Worm (Caenorhabditis elegans): ENCODE data around the gene T19C3.6.

The T19C3.6 gene

ce11 chrIII:614447-614846 lies 16.9 kb downstream of the T19C3.6 start, which contains the start of gene T19C3.3:
Gene T19C3.3 (minus strand): TSS chrIII:614547.
- no peak for TF ChIP-seq flt-1 (GFP tag; IDR thresholded peaks at IDR 0.05)
- no peak for TF ChIP-seq aly-1 (tag; optimal IDR thresholded peaks at IDR 0.05)
- TF ChIP-seq hnd-1 (tag; optimal IDR thresholded peaks at IDR 0.05), result no peak
- no peak for TF ChIP-seq ceh-36 (tag; optimal IDR thresholded peaks at IDR 0.05)
- no peak for TF ChIP-seq scrt-1 (GFP tag; IDR thresholded peaks at IDR 0.05)
- no peak for TF ChIP-seq hmg-4 (GFP tag; optimal IDR thresholded peaks at IDR 0.05)
- no peak for TF ChIP-seq tra-4 (tag; optimal IDR thresholded peaks at IDR 0.05)
- TF ChIP-seq tbx-37 (GFP tag; conservative IDR thresholded peaks at IDR 0.05), result no peak
- TF ChIP-seq sea-1 (GFP tag; conservative IDR thresholded peaks at IDR 0.05), result no peak
- no peak for TF ChIP-seq B0310.2 (tag; optimal IDR thresholded peaks at IDR 0.05)
- TF ChIP-seq ceh-13 (GFP tag; optimal IDR thresholded peaks at IDR 0.05), result no peak
- TF ChIP-seq F13C5.2 (tag; optimal IDR thresholded peaks at IDR 0.05), result no peak

- no peak for TF ChIP-seq tra-4 (tag; optimal IDR thresholded peaks at IDR 0.05)
- TF ChIP-seq sea-1 (GFP tag; conservative IDR thresholded peaks at IDR 0.05), result no peak
- TF ChIP-seq hmg-4 (GFP tag; optimal IDR thresholded peaks at IDR 0.05), result no peak
- TF ChIP-seq ama-1 (optimal IDR thresholded peaks at IDR 0.05), result no peak
- TF ChIP-seq aly-1 (tag; optimal IDR thresholded peaks at IDR 0.05), result no peak
- TF ChIP-seq scrt-1 (GFP tag; IDR thresholded peaks at IDR 0.05), result no peak
- TF ChIP-seq ceh-36 (tag; optimal IDR thresholded peaks at IDR 0.05), result no peak
- no peak for TF ChIP-seq tbx-37 (GFP tag; conservative IDR thresholded peaks at IDR 0.05)
- TF ChIP-seq hnd-1 (tag; optimal IDR thresholded peaks at IDR 0.05), result no peak
Measured at ce11 chrIII:612759-613158, 18.6 kb downstream of the T19C3.6 start.

- TF ChIP-seq sea-1 (GFP tag; conservative IDR thresholded peaks at IDR 0.05) (no peak), hmbx-1 (tag; optimal IDR thresholded peaks at IDR 0.05) (no peak), tbx-37 (GFP tag; conservative IDR thresholded peaks at IDR 0.05) (no peak), hnd-1 (tag; optimal IDR thresholded peaks at IDR 0.05) (no peak), pes-1 (GFP tag; IDR thresholded peaks at IDR 0.05) (no peak), B0310.2 (tag; optimal IDR thresholded peaks at IDR 0.05) (no peak)
Measured at ce11 chrIII:611900-612299, 19.4 kb downstream of the T19C3.6 start.

ce11 chrIII:609549-609948 lies 21.8 kb downstream of the T19C3.6 start, which contains the start of gene best-17:
Gene best-17 (minus strand): TSS chrIII:609649.
- TF ChIP-seq F13C5.2 (tag; optimal IDR thresholded peaks at IDR 0.05) (no peak), flt-1 (GFP tag; IDR thresholded peaks at IDR 0.05) (no peak), tra-4 (tag; optimal IDR thresholded peaks at IDR 0.05) (no peak), ets-7 (tag; optimal IDR thresholded peaks at IDR 0.05) (no peak), hmbx-1 (tag; optimal IDR thresholded peaks at IDR 0.05) (no peak), B0310.2 (tag; optimal IDR thresholded peaks at IDR 0.05) (no peak), tbx-37 (GFP tag; conservative IDR thresholded peaks at IDR 0.05) (no peak)

ce11 chrIII:605415-606054 lies 25.8 kb downstream of the T19C3.6 start, which contains the start of the genes Y55B1AR.4 and ttr-7:
Gene Y55B1AR.4 (minus strand): TSS chrIII:605515.
Gene ttr-7 (plus strand): TSS chrIII:606004.
- no peak for TF ChIP-seq F13C5.2 (tag; optimal IDR thresholded peaks at IDR 0.05)
- TF ChIP-seq tra-4 (tag; optimal IDR thresholded peaks at IDR 0.05), result no peak
- TF ChIP-seq ceh-36 (tag; optimal IDR thresholded peaks at IDR 0.05), result no peak
- no peak for TF ChIP-seq tbx-11 (GFP tag; IDR thresholded peaks at IDR 0.05)
- no peak for TF ChIP-seq ets-7 (tag; optimal IDR thresholded peaks at IDR 0.05)
- no peak for TF ChIP-seq scrt-1 (GFP tag; IDR thresholded peaks at IDR 0.05)
- no peak for TF ChIP-seq hmbx-1 (tag; optimal IDR thresholded peaks at IDR 0.05)
- no peak for TF ChIP-seq sea-1 (GFP tag; conservative IDR thresholded peaks at IDR 0.05)
- no peak for TF ChIP-seq aly-1 (tag; optimal IDR thresholded peaks at IDR 0.05)
- TF ChIP-seq hmg-4 (GFP tag; optimal IDR thresholded peaks at IDR 0.05), result no peak
- TF ChIP-seq hnd-1 (tag; optimal IDR thresholded peaks at IDR 0.05), result no peak
- TF ChIP-seq ceh-13 (GFP tag; optimal IDR thresholded peaks at IDR 0.05), result no peak
- TF ChIP-seq B0310.2 (tag; optimal IDR thresholded peaks at IDR 0.05), result no peak
- no peak for TF ChIP-seq tbx-37 (GFP tag; conservative IDR thresholded peaks at IDR 0.05)
- no peak for TF ChIP-seq ama-1 (optimal IDR thresholded peaks at IDR 0.05)
- no peak for TF ChIP-seq pes-1 (GFP tag; IDR thresholded peaks at IDR 0.05)
- no peak for TF ChIP-seq flt-1 (GFP tag; IDR thresholded peaks at IDR 0.05)

- TF ChIP-seq tbx-11 (GFP tag; IDR thresholded peaks at IDR 0.05), result no peak
- TF ChIP-seq sea-1 (GFP tag; conservative IDR thresholded peaks at IDR 0.05), result no peak
- TF ChIP-seq ceh-13 (GFP tag; optimal IDR thresholded peaks at IDR 0.05), result no peak
- TF ChIP-seq tbx-37 (GFP tag; conservative IDR thresholded peaks at IDR 0.05), result no peak
- TF ChIP-seq ama-1 (optimal IDR thresholded peaks at IDR 0.05), result no peak
- TF ChIP-seq hmbx-1 (tag; optimal IDR thresholded peaks at IDR 0.05), result no peak
- no peak for TF ChIP-seq pes-1 (GFP tag; IDR thresholded peaks at IDR 0.05)
- no peak for TF ChIP-seq B0310.2 (tag; optimal IDR thresholded peaks at IDR 0.05)
- no peak for TF ChIP-seq ceh-36 (tag; optimal IDR thresholded peaks at IDR 0.05)
- no peak for TF ChIP-seq flt-1 (GFP tag; IDR thresholded peaks at IDR 0.05)
- no peak for TF ChIP-seq tra-4 (tag; optimal IDR thresholded peaks at IDR 0.05)
- TF ChIP-seq hnd-1 (tag; optimal IDR thresholded peaks at IDR 0.05), result no peak
- TF ChIP-seq F13C5.2 (tag; optimal IDR thresholded peaks at IDR 0.05), result no peak
Measured at ce11 chrIII:600316-600932, 30.9 kb downstream of the T19C3.6 start, which contains the start of gene lec-6. Gene lec-6 (minus strand): TSS chrIII:600366.

ce11 chrIII:599279-599678 lies 32.0 kb downstream of the T19C3.6 start:
- no peak for TF ChIP-seq ama-1 (optimal IDR thresholded peaks at IDR 0.05)
- TF ChIP-seq sea-1 (GFP tag; conservative IDR thresholded peaks at IDR 0.05), result no peak
- no peak for TF ChIP-seq tbx-11 (GFP tag; IDR thresholded peaks at IDR 0.05)
- TF ChIP-seq scrt-1 (GFP tag; IDR thresholded peaks at IDR 0.05), result no peak
- TF ChIP-seq tbx-37 (GFP tag; conservative IDR thresholded peaks at IDR 0.05), result no peak
- no peak for TF ChIP-seq aly-1 (tag; optimal IDR thresholded peaks at IDR 0.05)
- no peak for TF ChIP-seq ceh-13 (GFP tag; optimal IDR thresholded peaks at IDR 0.05)
- TF ChIP-seq F13C5.2 (tag; optimal IDR thresholded peaks at IDR 0.05), result no peak
- no peak for TF ChIP-seq hmbx-1 (tag; optimal IDR thresholded peaks at IDR 0.05)
- TF ChIP-seq flt-1 (GFP tag; IDR thresholded peaks at IDR 0.05), result no peak
- no peak for TF ChIP-seq pes-1 (GFP tag; IDR thresholded peaks at IDR 0.05)
